Fruit fly (Drosophila melanogaster) whole organism, embryonic: Measurements from ENCODE around the gene CG10301.

Source experiments
- Abd-B ChIP-seq: fragments of 200-800 bp; sonication (Bioruptor generic); optimal IDR thresholded peaks from 2 replicates; lab custom pipeline; 2018; ENCODE audit warnings: missing biosample characterization, mild to moderate bottlenecking, missing genetic modification characterization, moderate library complexity
- Awh ChIP-seq: fragments of 200-800 bp; sonication (Bioruptor generic); IDR thresholded peaks from 2 replicates; pipeline ENCODE4, ENCODE4 v1.3.6; 2022; ENCODE audit warnings: missing biosample characterization, missing genetic modification characterization
- Bteb2 ChIP-seq: fragments of 200-800 bp; sonication (Bioruptor generic); optimal IDR thresholded peaks from 2 replicates; lab custom pipeline; 2016; ENCODE audit warnings: missing biosample characterization, missing genetic modification characterization
- CG10209 ChIP-seq: fragments of 200-800 bp; sonication (Bioruptor generic); optimal IDR thresholded peaks from 3 replicates; lab custom pipeline; 2017; ENCODE audit warnings: missing biosample characterization, mild to moderate bottlenecking, missing genetic modification characterization, missing genetic modification reagents
- CG10274 ChIP-seq: fragments of 200-800 bp; sonication (Bioruptor generic); optimal IDR thresholded peaks from 3 replicates; lab custom pipeline; 2017; ENCODE audit warnings: missing biosample characterization, mild to moderate bottlenecking, missing genetic modification characterization
- CG10979 ChIP-seq: fragments of 200-800 bp; sonication (Bioruptor generic); optimal IDR thresholded peaks from 2 replicates; lab custom pipeline; 2018; ENCODE audit warnings: missing biosample characterization, mild to moderate bottlenecking, missing genetic modification characterization, moderate library complexity
- CG13624 ChIP-seq: fragments of 200-800 bp; sonication (Bioruptor generic); optimal IDR thresholded peaks from 2 replicates; lab custom pipeline; 2016; ENCODE audit warnings: missing biosample characterization, missing genetic modification characterization
- CG14050 ChIP-seq: fragments of 200-800 bp; sonication (Bioruptor generic); IDR thresholded peaks from 3 replicates; pipeline ENCODE4 v1.3.6; 2022; ENCODE audit warnings: missing biosample characterization, missing genetic modification characterization
- CG15269 ChIP-seq: fragments of 200-800 bp; sonication (Bioruptor generic); optimal IDR thresholded peaks from 2 replicates; lab custom pipeline; 2018; ENCODE audit warnings: missing biosample characterization, mild to moderate bottlenecking, missing genetic modification characterization, moderate library complexity
- CG16863 ChIP-seq: fragments of 200-800 bp; sonication (Bioruptor generic); optimal IDR thresholded peaks from 3 replicates; lab custom pipeline; 2016; ENCODE audit warnings: missing biosample characterization, missing genetic modification characterization
- CG17328 ChIP-seq: fragments of 200-800 bp; sonication (Bioruptor generic); IDR thresholded peaks from 2 replicates; pipeline ENCODE4 v1.3.6; 2022; ENCODE audit warnings: missing biosample characterization, missing genetic modification characterization
- CG17912 ChIP-seq: fragments of 200-800 bp; sonication (Bioruptor generic); optimal IDR thresholded peaks from 2 replicates; lab custom pipeline; 2018; ENCODE audit warnings: missing biosample characterization, mild to moderate bottlenecking, missing genetic modification characterization
- CG30431 ChIP-seq: fragments of 200-800 bp; sonication (Bioruptor generic); optimal IDR thresholded peaks from 2 replicates; lab custom pipeline; 2017; ENCODE audit warnings: missing biosample characterization, missing genetic modification characterization
- CG3065 ChIP-seq: fragments of 200-800 bp; sonication (Bioruptor generic); optimal IDR thresholded peaks from 2 replicates; lab custom pipeline; 2016; ENCODE audit warnings: missing biosample characterization, missing genetic modification characterization
- CG3163 ChIP-seq: fragments of 200-800 bp; sonication (Bioruptor generic); optimal IDR thresholded peaks from 3 replicates; lab custom pipeline; 2016; ENCODE audit warnings: missing biosample characterization, missing genetic modification characterization
- CG32772 ChIP-seq: fragments of 200-800 bp; sonication (Bioruptor generic); IDR thresholded peaks from 2 replicates; pipeline ENCODE4 v1.3.6; 2022; ENCODE audit warnings: missing biosample characterization, missing genetic modification characterization
- CG5953 ChIP-seq: fragments of 200-800 bp; sonication (Bioruptor generic); IDR thresholded peaks from 2 replicates; pipeline ENCODE4 v1.3.6; 2022; ENCODE audit warnings: missing biosample characterization, missing genetic modification characterization
- CG6765 ChIP-seq: fragments of 200-800 bp; sonication (Bioruptor generic); optimal IDR thresholded peaks from 3 replicates; lab custom pipeline; 2017; ENCODE audit warnings: missing biosample characterization, mild to moderate bottlenecking, missing genetic modification characterization
- CrebB ChIP-seq: fragments of 200-800 bp; sonication (Bioruptor generic); optimal IDR thresholded peaks from 3 replicates; lab custom pipeline; 2018; ENCODE audit warnings: missing biosample characterization, mild to moderate bottlenecking, missing genetic modification characterization
- Doc3 ChIP-seq: fragments of 200-800 bp; sonication (Bioruptor generic); IDR thresholded peaks from 3 replicates; pipeline ENCODE4 v1.3.6; 2022; ENCODE audit warnings: missing biosample characterization, missing genetic modification characterization; ENCODE audit not compliant: partially characterized antibody
- Drgx ChIP-seq: fragments of 200-800 bp; sonication (Bioruptor generic); IDR thresholded peaks from 2 replicates; pipeline ENCODE4 v1.3.6; 2022; ENCODE audit warnings: missing biosample characterization, missing genetic modification characterization
- Hey ChIP-seq: fragments of 200-800 bp; sonication (Bioruptor generic); optimal IDR thresholded peaks from 3 replicates; lab custom pipeline; 2018; ENCODE audit warnings: missing biosample characterization, mild to moderate bottlenecking, missing genetic modification characterization
- Hmr ChIP-seq: fragments of 200-800 bp; sonication (Bioruptor generic); optimal IDR thresholded peaks from 3 replicates; lab custom pipeline; 2017; ENCODE audit warnings: mild to moderate bottlenecking, missing biosample characterization, missing genetic modification reagents, missing genetic modification characterization
- Hr3 ChIP-seq: fragments of 200-800 bp; sonication (Bioruptor generic); optimal IDR thresholded peaks from 3 replicates; lab custom pipeline; 2016; ENCODE audit warnings: missing biosample characterization, missing genetic modification characterization
- Mes4 ChIP-seq: fragments of 200-800 bp; sonication (Bioruptor generic); optimal IDR thresholded peaks from 2 replicates; lab custom pipeline; 2016; ENCODE audit warnings: missing biosample characterization, missing genetic modification characterization
- NC2β ChIP-seq: fragments of 200-800 bp; sonication (Bioruptor generic); optimal IDR thresholded peaks from 2 replicates; lab custom pipeline; 2016; ENCODE audit warnings: missing biosample characterization, missing genetic modification characterization
- NFAT ChIP-seq: fragments of 200-800 bp; sonication (Bioruptor generic); IDR thresholded peaks from 2 replicates; pipeline ENCODE4 v1.3.6; 2022; ENCODE audit warnings: missing biosample characterization, missing genetic modification characterization
- NK7.1 ChIP-seq: fragments of 200-800 bp; sonication (Bioruptor generic); optimal IDR thresholded peaks from 3 replicates; lab custom pipeline; 2016; ENCODE audit warnings: missing biosample characterization, missing genetic modification characterization
- Nf-YB ChIP-seq: fragments of 200-800 bp; sonication (Bioruptor generic); optimal IDR thresholded peaks from 3 replicates; lab custom pipeline; 2019; ENCODE audit warnings: missing biosample characterization, mild to moderate bottlenecking, missing genetic modification characterization, moderate library complexity
- Ravus ChIP-seq: fragments of 200-800 bp; sonication (Bioruptor generic); IDR thresholded peaks from 2 replicates; pipeline ENCODE4 v1.3.6; 2022; ENCODE audit warnings: missing biosample characterization, missing genetic modification characterization
- Sin3A ChIP-seq: fragments of >200 bp; optimal IDR thresholded peaks from 2 replicates; lab custom pipeline; 2018
- Sox102F ChIP-seq: fragments of 200-800 bp; sonication (Bioruptor generic); optimal IDR thresholded peaks from 2 replicates; lab custom pipeline; 2018; ENCODE audit warnings: missing biosample characterization, mild to moderate bottlenecking, missing genetic modification characterization, moderate library complexity
- Xbp1 ChIP-seq: fragments of 200-800 bp; sonication (Bioruptor generic); optimal IDR thresholded peaks from 3 replicates; lab custom pipeline; 2016; ENCODE audit warnings: missing biosample characterization, mild to moderate bottlenecking, missing genetic modification characterization
- amos ChIP-seq: fragments of 200-800 bp; sonication (Bioruptor generic); IDR thresholded peaks from 2 replicates; pipeline ENCODE4 v1.3.6; 2022; ENCODE audit warnings: missing biosample characterization, missing genetic modification characterization; ENCODE audit not compliant: partially characterized antibody
- bbx ChIP-seq: fragments of 200-800 bp; sonication (Bioruptor generic); IDR thresholded peaks from 2 replicates; pipeline ENCODE4 v1.3.6; 2022; ENCODE audit warnings: missing biosample characterization, missing genetic modification characterization; ENCODE audit not compliant: partially characterized antibody
- chinmo ChIP-seq: fragments of 200-800 bp; sonication (Bioruptor generic); IDR thresholded peaks from 4 replicates; pipeline ENCODE4 v1.3.6; 2022; ENCODE audit warnings: missing biosample characterization, missing genetic modification characterization; ENCODE audit not compliant: partially characterized antibody
- crc ChIP-seq: fragments of 200-800 bp; sonication (Bioruptor generic); optimal IDR thresholded peaks from 2 replicates; lab custom pipeline; 2016; ENCODE audit warnings: missing biosample characterization, missing genetic modification characterization
- crol ChIP-seq: fragments of 200-800 bp; sonication (Bioruptor generic); IDR thresholded peaks from 2 replicates; pipeline ENCODE4 v1.3.6; 2022; ENCODE audit warnings: missing biosample characterization, missing genetic modification characterization
- dmrt11E ChIP-seq: fragments of 200-800 bp; sonication (Bioruptor generic); optimal IDR thresholded peaks from 3 replicates; lab custom pipeline; 2018; ENCODE audit warnings: missing biosample characterization, mild to moderate bottlenecking, missing genetic modification characterization, moderate library complexity
- eve ChIP-seq, 2 experiments: fragments of >200 bp; optimal IDR thresholded peaks; 2 replicates each; lab custom pipeline; 2017; ENCODE audit warnings: missing biosample characterization in 2 of 2, missing genetic modification characterization in 2 of 2
- ftz-f1 ChIP-seq: fragments of 200-800 bp; sonication (Bioruptor generic); optimal IDR thresholded peaks from 2 replicates; lab custom pipeline; 2016; ENCODE audit warnings: missing biosample characterization, missing genetic modification characterization
- grau ChIP-seq: fragments of 200-800 bp; optimal IDR thresholded peaks from 3 replicates; lab custom pipeline; 2019; ENCODE audit warnings: missing biosample characterization, mild to moderate bottlenecking, missing genetic modification characterization, moderate library complexity
- ham ChIP-seq: fragments of 200-800 bp; sonication (Bioruptor generic); IDR thresholded peaks from 2 replicates; pipeline ENCODE4 v1.3.6; 2022; ENCODE audit warnings: missing biosample characterization, missing genetic modification characterization
- lola ChIP-seq, 3 experiments: fragments of >200 bp in 2 of 3; fragments of 200-800 bp in 1 of 3; sonication (Bioruptor generic) in 1 of 3; optimal IDR thresholded peaks; 2 replicates each; lab custom pipeline; 2017 to 2019; ENCODE audit warnings: missing biosample characterization in 3 of 3, missing genetic modification characterization in 3 of 3, mild to moderate bottlenecking in 1 of 3, moderate library complexity in 1 of 3
- nmo ChIP-seq: fragments of 200-800 bp; sonication (Bioruptor generic); optimal IDR thresholded peaks from 2 replicates; lab custom pipeline; 2018; ENCODE audit warnings: missing biosample characterization, mild to moderate bottlenecking, missing genetic modification characterization, moderate library complexity
- oc ChIP-seq: fragments of 200-800 bp; sonication (Bioruptor generic); optimal IDR thresholded peaks from 2 replicates; lab custom pipeline; 2018; ENCODE audit warnings: missing biosample characterization, mild to moderate bottlenecking, missing genetic modification characterization, moderate library complexity
- pum ChIP-seq: fragments of 200-800 bp; sonication (Bioruptor generic); optimal IDR thresholded peaks from 2 replicates; lab custom pipeline; 2016; ENCODE audit warnings: missing biosample characterization, missing genetic modification characterization
- sc ChIP-seq, 3 experiments: fragments of >200 bp in 2 of 3; fragments of 200-800 bp in 1 of 3; sonication (Bioruptor generic) in 1 of 3; optimal IDR thresholded peaks; 2 replicates in 2 of 3; 3 replicates in 1 of 3; lab custom pipeline; 2017; ENCODE audit warnings: mild to moderate bottlenecking in 1 of 3, missing biosample characterization in 1 of 3, missing genetic modification characterization in 1 of 3, missing genetic modification reagents in 1 of 3
- slp2 ChIP-seq: fragments of 200-800 bp; sonication (Bioruptor generic); optimal IDR thresholded peaks from 2 replicates; lab custom pipeline; 2016; ENCODE audit warnings: missing biosample characterization, missing genetic modification characterization
- sna ChIP-seq: fragments of 200-800 bp; sonication (Bioruptor generic); IDR thresholded peaks from 2 replicates; pipeline ENCODE4 v1.3.6; 2022; ENCODE audit warnings: missing biosample characterization, missing genetic modification characterization; ENCODE audit not compliant: partially characterized antibody
- vvl ChIP-seq: fragments of 200-800 bp; sonication (Bioruptor generic); IDR thresholded peaks from 2 replicates; pipeline ENCODE4 v1.3.6; 2022; ENCODE audit warnings: missing biosample characterization, missing genetic modification characterization

CG10301 gene

dm6 chr3R:23752728-23753127, 42.8 kb downstream of the CG10301 start, which contains the start of the genes RanBP3 and Rpt5 (continued):
- no peak for TF ChIP-seq Sox102F (GFP tag; lab: Kevin White, UChicago)
- TF ChIP-seq Abd-B (GFP tag; lab: Kevin White, UChicago) = no peak
- TF ChIP-seq Xbp1 (GFP tag; lab: Kevin White, UChicago) = peak; percentile 55
- peak; percentile 63; the same call in 1 of the 2 replicates for TF ChIP-seq NFAT (GFP tag; lab: Robert Waterston, UW)
- TF ChIP-seq eve (GFP tag; optimal IDR thresholded peaks at IDR 0.05; lab: Kevin White, UChicago) = no peak
- TF ChIP-seq chinmo (GFP tag; lab: Robert Waterston, UW) = peak; percentile 69; the same call in 1 of the 4 replicates
- TF ChIP-seq CG30431 = no peak
- TF ChIP-seq sna (GFP tag; lab: Robert Waterston, UW) = peak; percentile 68
- TF ChIP-seq slp2 (GFP tag; lab: Kevin White, UChicago) = peak; percentile 0
- no peak for TF ChIP-seq CG15269
- peak; percentile 20 for TF ChIP-seq NC2β (GFP tag; lab: Kevin White, UChicago)
- TF ChIP-seq sc (optimal IDR thresholded peaks at IDR 0.05; lab: Kevin White, UChicago) = no peak
- TF ChIP-seq sc (GFP tag; optimal IDR thresholded peaks at IDR 0.05; lab: Kevin White, UChicago) = no peak
- TF ChIP-seq CG10209 (GFP tag; lab: Kevin White, UChicago) = peak; percentile 55
- TF ChIP-seq CG17328 = no peak
- TF ChIP-seq CG13624 (GFP tag; lab: Kevin White, UChicago) = peak; percentile 70
- TF ChIP-seq Doc3 = peak; percentile 66
- TF ChIP-seq Awh (GFP tag; lab: Robert Waterston, UW) = no peak
- peak; percentile 70 for TF ChIP-seq vvl (GFP tag; lab: Robert Waterston, UW)
- TF ChIP-seq CG5953 (GFP tag; lab: Robert Waterston, UW) = no peak
- TF ChIP-seq Hey (tag; lab: Kevin White, UChicago) = no peak
- no peak for TF ChIP-seq lola (GFP tag; optimal IDR thresholded peaks at IDR 0.05; lab: Kevin White, UChicago)
- TF ChIP-seq crc = no peak
- peak; percentile 32 for TF ChIP-seq CG10979 (tag; lab: Kevin White, UChicago)
- no peak for TF ChIP-seq Nf-YB (GFP tag; lab: Kevin White, UChicago)
- peak; percentile 26 for TF ChIP-seq CG6765 (GFP tag; lab: Kevin White, UChicago)
- TF ChIP-seq Bteb2 (GFP tag; lab: Kevin White, UChicago) = peak; percentile 60
- no peak for TF ChIP-seq ham (GFP tag; lab: Robert Waterston, UW)
- peak; percentile 41 for TF ChIP-seq grau (tag; lab: Kevin White, UChicago)
- peak; percentile 63 for TF ChIP-seq ftz-f1
- peak; percentile 65 for TF ChIP-seq Hmr
- TF ChIP-seq CG3065 = no peak
- no peak for TF ChIP-seq CG32772 (GFP tag; lab: Robert Waterston, UW)
- TF ChIP-seq crol = no peak
- TF ChIP-seq CG10274 (GFP tag; lab: Kevin White, UChicago) = no peak
- TF ChIP-seq Ravus (GFP tag; lab: Robert Waterston, UW) = no peak
- peak; percentile 9 for TF ChIP-seq Mes4 (GFP tag; lab: Kevin White, UChicago)
- peak; percentile 69 for TF ChIP-seq Sin3A (lab: Kevin White, UChicago)
- TF ChIP-seq nmo = peak; percentile 35
- TF ChIP-seq CG16863 = no peak
- TF ChIP-seq Hr3 = peak; percentile 19
- TF ChIP-seq dmrt11E (tag; lab: Kevin White, UChicago) = no peak
- TF ChIP-seq oc (tag; lab: Kevin White, UChicago) = no peak
- TF ChIP-seq bbx (GFP tag; lab: Robert Waterston, UW) = peak; percentile 92
- peak; percentile 63 for TF ChIP-seq CG3163 (GFP tag; lab: Kevin White, UChicago)
- peak; percentile 49 for TF ChIP-seq CrebB (tag; lab: Kevin White, UChicago)
- no peak for TF ChIP-seq CG14050 (GFP tag; lab: Robert Waterston, UW)
- peak; percentile 36; the same call in 1 of the 2 replicates for TF ChIP-seq Drgx (GFP tag; lab: Robert Waterston, UW)
- TF ChIP-seq pum (GFP tag; lab: Kevin White, UChicago) = peak; percentile 34
- peak; percentile 86 for TF ChIP-seq amos (GFP tag; lab: Robert Waterston, UW)
- peak; percentile 7 for TF ChIP-seq CG17912
- peak; percentile 41 for TF ChIP-seq NK7.1 (GFP tag; lab: Kevin White, UChicago)
